Fruit fly (Drosophila melanogaster) whole organism, embryonic: ENCODE data around the gene Sk1.

Experiments
- Bgb ChIP-seq: fragments of 200-800 bp; sonication (Bioruptor generic); IDR thresholded peaks from 2 replicates; pipeline ENCODE4 v1.3.6; 2022; ENCODE audit warnings: missing biosample characterization, missing genetic modification characterization; ENCODE audit not compliant: partially characterized antibody
- BtbVII ChIP-seq: fragments of 200-800 bp; sonication (Bioruptor generic); optimal IDR thresholded peaks from 3 replicates; lab custom pipeline; 2017; ENCODE audit warnings: missing biosample characterization, mild to moderate bottlenecking, missing genetic modification characterization
- CG10147 ChIP-seq: fragments of 200-800 bp; sonication (Bioruptor generic); optimal IDR thresholded peaks from 2 replicates; lab custom pipeline; 2019; ENCODE audit warnings: missing biosample characterization, mild to moderate bottlenecking, missing genetic modification characterization, moderate library complexity
- CG10321 ChIP-seq: fragments of 200-800 bp; sonication (Bioruptor generic); IDR thresholded peaks from 2 replicates; pipeline ENCODE4 v1.3.6; 2022; ENCODE audit warnings: missing biosample characterization, missing genetic modification characterization
- CG12104 ChIP-seq: fragments of 200-800 bp; sonication (Bioruptor generic); optimal IDR thresholded peaks from 3 replicates; lab custom pipeline; 2016; ENCODE audit warnings: missing biosample characterization, missing genetic modification characterization
- CG12219 ChIP-seq: fragments of 200-800 bp; sonication (Bioruptor generic); optimal IDR thresholded peaks from 3 replicates; lab custom pipeline; 2018; ENCODE audit warnings: missing biosample characterization, mild to moderate bottlenecking, missing genetic modification characterization
- CG12744 ChIP-seq: fragments of 200-800 bp; sonication (Bioruptor generic); optimal IDR thresholded peaks from 2 replicates; lab custom pipeline; 2016; ENCODE audit warnings: missing biosample characterization, missing genetic modification characterization
- CG15479 ChIP-seq: fragments of 200-800 bp; sonication (Bioruptor generic); optimal IDR thresholded peaks from 3 replicates; lab custom pipeline; 2019; ENCODE audit warnings: missing biosample characterization, mild to moderate bottlenecking, missing genetic modification characterization, moderate library complexity
- CG17385 ChIP-seq: fragments of 200-800 bp; sonication (Bioruptor generic); optimal IDR thresholded peaks from 3 replicates; lab custom pipeline; 2018; ENCODE audit warnings: missing biosample characterization, mild to moderate bottlenecking, missing genetic modification characterization
- CG18476 ChIP-seq: fragments of 200-800 bp; sonication (Bioruptor generic); optimal IDR thresholded peaks from 2 replicates; lab custom pipeline; 2016; ENCODE audit warnings: missing biosample characterization, mild to moderate bottlenecking, missing genetic modification characterization
- CG2678 ChIP-seq: fragments of 200-800 bp; sonication (Bioruptor generic); optimal IDR thresholded peaks from 3 replicates; lab custom pipeline; 2019; ENCODE audit warnings: missing biosample characterization, mild to moderate bottlenecking, missing genetic modification characterization, moderate library complexity
- CG3838 ChIP-seq: fragments of 200-800 bp; sonication (Bioruptor generic); optimal IDR thresholded peaks from 3 replicates; lab custom pipeline; 2016; ENCODE audit warnings: missing biosample characterization, missing genetic modification characterization
- CG4854 ChIP-seq: fragments of 200-800 bp; sonication (Bioruptor generic); optimal IDR thresholded peaks from 2 replicates; lab custom pipeline; 2016; ENCODE audit warnings: missing biosample characterization, missing genetic modification characterization, inconsistent platforms
- CG5180 ChIP-seq: fragments of 200-800 bp; sonication (Bioruptor generic); optimal IDR thresholded peaks from 3 replicates; lab custom pipeline; 2017; ENCODE audit warnings: missing biosample characterization, missing genetic modification characterization, mild to moderate bottlenecking, moderate library complexity, missing genetic modification reagents
- CG6683 ChIP-seq: fragments of 200-800 bp; sonication (Bioruptor generic); optimal IDR thresholded peaks from 2 replicates; lab custom pipeline; 2017; ENCODE audit warnings: missing biosample characterization, mild to moderate bottlenecking, missing genetic modification characterization, missing genetic modification reagents
- CG6765 ChIP-seq: fragments of 200-800 bp; sonication (Bioruptor generic); optimal IDR thresholded peaks from 3 replicates; lab custom pipeline; 2017; ENCODE audit warnings: missing biosample characterization, mild to moderate bottlenecking, missing genetic modification characterization
- D ChIP-seq, 2 experiments: fragments of 200-800 bp in 1 of 2; fragments of >200 bp in 1 of 2; sonication (Bioruptor generic) in 1 of 2; optimal IDR thresholded peaks; 2 replicates in 1 of 2; 3 replicates in 1 of 2; lab custom pipeline; 2017; ENCODE audit warnings: mild to moderate bottlenecking in 1 of 2, missing biosample characterization in 1 of 2, missing genetic modification characterization in 1 of 2, missing genetic modification reagents in 1 of 2
- Dbx ChIP-seq: fragments of 200-800 bp; sonication (Bioruptor generic); IDR thresholded peaks from 3 replicates; pipeline ENCODE4 v1.3.6; 2022; ENCODE audit warnings: missing biosample characterization, missing genetic modification characterization
- Deaf1 ChIP-seq: fragments of 200-800 bp; optimal IDR thresholded peaks from 3 replicates; lab custom pipeline; 2019; ENCODE audit warnings: missing biosample characterization, mild to moderate bottlenecking, missing genetic modification characterization, moderate library complexity
- Doc3 ChIP-seq: fragments of 200-800 bp; sonication (Bioruptor generic); IDR thresholded peaks from 3 replicates; pipeline ENCODE4 v1.3.6; 2022; ENCODE audit warnings: missing biosample characterization, missing genetic modification characterization; ENCODE audit not compliant: partially characterized antibody
- Eip74EF ChIP-seq, 2 experiments: fragments of 200-800 bp in 1 of 2; fragments of >200 bp in 1 of 2; sonication (Bioruptor generic) in 1 of 2; optimal IDR thresholded peaks; 2 replicates each; lab custom pipeline; 2017 to 2019; ENCODE audit warnings: missing biosample characterization in 2 of 2, missing genetic modification characterization in 2 of 2, mild to moderate bottlenecking in 1 of 2, moderate library complexity in 1 of 2
- Ets97D ChIP-seq: fragments of 200-800 bp; sonication (Bioruptor generic); optimal IDR thresholded peaks from 3 replicates; lab custom pipeline; 2016; ENCODE audit warnings: missing biosample characterization, missing genetic modification characterization
- HHEX ChIP-seq: fragments of 200-800 bp; sonication (Bioruptor generic); optimal IDR thresholded peaks from 3 replicates; lab custom pipeline; 2017; ENCODE audit warnings: missing biosample characterization, mild to moderate bottlenecking, missing genetic modification characterization, missing genetic modification reagents
- NK7.1 ChIP-seq: fragments of 200-800 bp; sonication (Bioruptor generic); optimal IDR thresholded peaks from 3 replicates; lab custom pipeline; 2016; ENCODE audit warnings: missing biosample characterization, missing genetic modification characterization
- Nf-YC ChIP-seq: fragments of 200-800 bp; optimal IDR thresholded peaks from 3 replicates; lab custom pipeline; 2019; ENCODE audit warnings: missing biosample characterization, mild to moderate bottlenecking, missing genetic modification characterization, moderate library complexity
- Opbp ChIP-seq: fragments of 200-800 bp; sonication (Bioruptor generic); IDR thresholded peaks from 3 replicates; pipeline ENCODE4 v1.3.6; 2022; ENCODE audit warnings: missing biosample characterization, missing genetic modification characterization; ENCODE audit not compliant: partially characterized antibody
- Optix ChIP-seq: fragments of 200-800 bp; sonication (Bioruptor generic); IDR thresholded peaks from 3 replicates; pipeline ENCODE4 v1.3.6; 2022; ENCODE audit warnings: missing biosample characterization, missing genetic modification characterization
- Taf1 ChIP-seq: fragments of 200-800 bp; sonication (Bioruptor generic); IDR thresholded peaks from 2 replicates; pipeline ENCODE4 v1.3.6; 2022; ENCODE audit warnings: missing biosample characterization, missing genetic modification characterization
- ac ChIP-seq: fragments of 200-800 bp; sonication (Bioruptor generic); optimal IDR thresholded peaks from 3 replicates; lab custom pipeline; 2017; ENCODE audit warnings: missing biosample characterization, mild to moderate bottlenecking, missing genetic modification characterization
- al ChIP-seq: fragments of 200-800 bp; sonication (Bioruptor generic); IDR thresholded peaks from 2 replicates; pipeline ENCODE4 v1.3.6; 2022; ENCODE audit warnings: missing biosample characterization, missing genetic modification characterization
- amos ChIP-seq: fragments of 200-800 bp; sonication (Bioruptor generic); IDR thresholded peaks from 2 replicates; pipeline ENCODE4 v1.3.6; 2022; ENCODE audit warnings: missing biosample characterization, missing genetic modification characterization; ENCODE audit not compliant: partially characterized antibody
- aop ChIP-seq: fragments of 200-800 bp; sonication (Bioruptor generic); IDR thresholded peaks from 2 replicates; pipeline ENCODE4 v1.3.6; 2022; ENCODE audit warnings: missing biosample characterization, missing genetic modification characterization
- ato ChIP-seq: fragments of 200-800 bp; sonication (Bioruptor generic); IDR thresholded peaks from 2 replicates; pipeline ENCODE4 v1.3.6; 2022; ENCODE audit warnings: missing biosample characterization, missing genetic modification characterization; ENCODE audit not compliant: partially characterized antibody
- br ChIP-seq: fragments of >200 bp; optimal IDR thresholded peaks from 2 replicates; lab custom pipeline; 2017
- esg ChIP-seq: fragments of 200-800 bp; sonication (Bioruptor generic); conservative IDR thresholded peaks from 2 replicates; pipeline ENCODE4 v1.3.6; 2022; ENCODE audit warnings: missing biosample characterization, missing genetic modification characterization
- ewg ChIP-seq: fragments of 200-800 bp; sonication (Bioruptor generic); optimal IDR thresholded peaks from 3 replicates; lab custom pipeline; 2017; ENCODE audit warnings: mild to moderate bottlenecking, missing biosample characterization, missing genetic modification reagents, missing genetic modification characterization
- fru ChIP-seq: fragments of >200 bp; optimal IDR thresholded peaks from 2 replicates; lab custom pipeline; 2017
- gce ChIP-seq: fragments of 200-800 bp; sonication (Bioruptor generic); IDR thresholded peaks from 3 replicates; pipeline ENCODE4 v1.3.6; 2022; ENCODE audit warnings: missing biosample characterization, missing genetic modification characterization
- knrl ChIP-seq: fragments of 200-800 bp; sonication (Bioruptor generic); IDR thresholded peaks from 3 replicates; pipeline ENCODE4 v1.3.6; 2022; ENCODE audit warnings: missing biosample characterization, missing genetic modification characterization; ENCODE audit not compliant: partially characterized antibody
- luna ChIP-seq: fragments of 200-800 bp; sonication (Bioruptor generic); optimal IDR thresholded peaks from 2 replicates; lab custom pipeline; 2016; ENCODE audit warnings: missing biosample characterization, missing genetic modification characterization
- maf-S ChIP-seq: fragments of 200-800 bp; sonication (Bioruptor generic); optimal IDR thresholded peaks from 2 replicates; lab custom pipeline; 2016; ENCODE audit warnings: missing biosample characterization, missing genetic modification characterization
- onecut ChIP-seq: fragments of 200-800 bp; sonication (Bioruptor generic); IDR thresholded peaks from 2 replicates; pipeline ENCODE4 v1.3.6; 2022; ENCODE audit warnings: missing biosample characterization, missing genetic modification characterization
- pfk ChIP-seq: fragments of 200-800 bp; sonication (Bioruptor generic); optimal IDR thresholded peaks from 2 replicates; lab custom pipeline; 2018; ENCODE audit warnings: missing biosample characterization, mild to moderate bottlenecking, missing genetic modification characterization, moderate library complexity
- run ChIP-seq: fragments of 200-800 bp; sonication (Bioruptor generic); optimal IDR thresholded peaks from 3 replicates; lab custom pipeline; 2018; ENCODE audit warnings: missing biosample characterization, mild to moderate bottlenecking, missing genetic modification characterization
- sd ChIP-seq: fragments of 200-800 bp; sonication (Bioruptor generic); optimal IDR thresholded peaks from 3 replicates; lab custom pipeline; 2018; ENCODE audit warnings: missing biosample characterization, mild to moderate bottlenecking, missing genetic modification characterization, moderate library complexity
- sens ChIP-seq: fragments of 200-800 bp; sonication (Bioruptor generic); peaks from one replicate; lab custom pipeline; 2016; ENCODE audit warnings: missing biosample characterization, missing genetic modification characterization
- tio ChIP-seq: fragments of 200-800 bp; sonication (Bioruptor generic); optimal IDR thresholded peaks from 2 replicates; lab custom pipeline; 2017; ENCODE audit warnings: missing biosample characterization, missing genetic modification characterization, inconsistent platforms
- toy ChIP-seq: fragments of 200-800 bp; sonication (Bioruptor generic); IDR thresholded peaks from 2 replicates; pipeline ENCODE4 v1.3.6; 2022; ENCODE audit warnings: missing biosample characterization, missing genetic modification characterization
- trem ChIP-seq: fragments of 200-800 bp; optimal IDR thresholded peaks from 3 replicates; lab custom pipeline; 2019; ENCODE audit warnings: missing biosample characterization, mild to moderate bottlenecking, missing genetic modification characterization, moderate library complexity

The Sk1 gene

DNA sequence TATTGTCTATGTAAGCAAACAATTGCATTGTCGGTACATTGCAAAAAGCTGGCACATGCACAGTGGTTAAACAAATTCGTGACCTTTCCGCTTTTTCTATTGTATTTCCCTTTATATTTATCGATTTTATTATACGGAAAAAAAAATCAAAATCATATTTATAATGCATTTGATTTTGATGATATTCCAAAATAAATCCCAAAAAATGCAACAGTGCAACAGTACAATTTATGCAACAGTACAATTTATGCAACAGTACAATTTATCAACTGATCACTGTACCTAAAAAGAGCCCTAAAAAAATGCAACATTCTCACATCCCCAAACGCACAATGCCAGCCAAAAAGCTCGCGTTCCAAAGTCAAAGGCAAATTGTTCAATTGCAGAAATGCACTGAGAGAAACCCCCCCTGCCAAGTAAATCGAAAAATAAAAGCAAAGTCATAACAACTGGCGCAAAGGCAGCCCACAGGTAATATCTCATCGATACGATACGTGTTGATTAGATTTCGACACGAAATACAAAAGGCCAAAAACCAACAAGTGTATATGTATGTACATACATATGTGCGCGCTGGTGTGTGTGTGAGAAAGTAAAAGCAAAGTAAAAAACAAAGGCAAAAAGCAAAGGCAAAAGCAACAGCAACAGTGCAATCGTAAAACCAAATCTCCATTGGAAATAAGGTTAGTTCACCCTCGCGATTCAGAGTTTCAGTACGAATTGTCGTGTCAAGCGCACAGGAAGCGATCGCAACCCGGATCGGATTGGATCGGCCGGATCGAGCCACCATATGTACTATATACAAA lies at the start of gene Sk1 (continued):
- TF ChIP-seq run (tag; lab: Kevin White, UChicago) (no peak), CG18476 (GFP tag; lab: Kevin White, UChicago) (no peak), onecut (GFP tag; lab: Robert Waterston, UW) (no peak), Eip74EF (GFP tag; optimal IDR thresholded peaks at IDR 0.05; lab: Kevin White, UChicago) (peak in 1 of 2 experiments; percentile 3), luna (no peak), Bgb (no peak), CG3838 (GFP tag; lab: Kevin White, UChicago) (no peak), Optix (GFP tag; lab: Robert Waterston, UW) (no peak), trem (no peak), CG2678 (tag; lab: Kevin White, UChicago) (no peak), BtbVII (GFP tag; lab: Kevin White, UChicago) (no peak), HHEX (no peak), CG12744 (GFP tag; lab: Kevin White, UChicago) (no peak), Dbx (no peak), CG10147 (no peak), ato (GFP tag; lab: Robert Waterston, UW) (no peak), sd (tag; lab: Kevin White, UChicago) (no peak), CG15479 (GFP tag; lab: Kevin White, UChicago) (no peak), al (GFP tag; lab: Robert Waterston, UW) (no peak), ewg (GFP tag; lab: Kevin White, UChicago) (no peak), CG6765 (GFP tag; lab: Kevin White, UChicago) (no peak), Taf1 (GFP tag; lab: Robert Waterston, UW) (no peak), CG6683 (GFP tag; lab: Kevin White, UChicago) (no peak), Nf-YC (no peak), CG12219 (GFP tag; lab: Kevin White, UChicago) (no peak), gce (GFP tag; lab: Robert Waterston, UW) (no peak), NK7.1 (GFP tag; lab: Kevin White, UChicago) (no peak), CG12104 (GFP tag; lab: Kevin White, UChicago) (no peak), amos (GFP tag; lab: Robert Waterston, UW) (no peak), toy (GFP tag; lab: Robert Waterston, UW) (no peak), tio (GFP tag; lab: Kevin White, UChicago) (no peak), ac (GFP tag; lab: Kevin White, UChicago) (no peak), pfk (GFP tag; lab: Kevin White, UChicago) (no peak), Ets97D (GFP tag; lab: Kevin White, UChicago) (no peak), esg (GFP tag; lab: Robert Waterston, UW) (no peak), CG4854 (GFP tag; lab: Kevin White, UChicago) (no peak), sens (GFP tag; lab: Kevin White, UChicago) (peak; percentile 63), br (lab: Kevin White, UChicago) (no peak), fru (lab: Kevin White, UChicago) (no peak), aop (GFP tag; lab: Robert Waterston, UW) (no peak), Deaf1 (peak; percentile 20), CG10321 (no peak), knrl (GFP tag; lab: Robert Waterston, UW) (no peak), Doc3 (GFP tag; lab: Robert Waterston, UW) (no peak), Opbp (no peak), D (optimal IDR thresholded peaks at IDR 0.05; lab: Kevin White, UChicago) (no peak), D (GFP tag; optimal IDR thresholded peaks at IDR 0.05; lab: Kevin White, UChicago) (no peak), maf-S (GFP tag; lab: Kevin White, UChicago) (no peak), CG17385 (GFP tag; lab: Kevin White, UChicago) (no peak), CG5180 (GFP tag; lab: Kevin White, UChicago) (no peak)
